Worm (Caenorhabditis elegans): ENCODE results near the gene ssp-34.

Gene ssp-34

DNA sequence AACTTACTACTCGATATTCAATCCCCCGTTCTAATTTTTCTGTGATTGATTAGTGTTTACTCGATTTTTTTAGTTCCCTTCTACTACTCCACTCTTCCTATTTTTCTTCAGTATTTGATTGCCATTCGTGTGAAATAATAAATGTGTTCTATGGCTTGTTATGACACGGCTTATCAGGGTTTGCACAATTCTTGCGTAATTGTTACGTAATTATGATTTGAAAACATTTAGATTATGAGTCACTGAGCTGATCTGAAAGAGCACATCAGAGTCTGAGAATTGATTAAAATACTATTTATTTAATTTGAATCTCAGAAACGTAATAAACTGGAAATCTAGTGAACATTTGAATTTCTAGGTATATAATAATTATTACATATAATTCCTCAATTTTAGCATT, 39.2 kb upstream of the ssp-34 start:
- no peak for TF ChIP-seq hnd-1 (tag; optimal IDR thresholded peaks at IDR 0.05)
- TF ChIP-seq F13C5.2 (tag; optimal IDR thresholded peaks at IDR 0.05) = no peak
- no peak for TF ChIP-seq pes-1 (GFP tag; IDR thresholded peaks at IDR 0.05)
- TF ChIP-seq aly-1 (tag; optimal IDR thresholded peaks at IDR 0.05) = no peak
- TF ChIP-seq hmg-4 (GFP tag; optimal IDR thresholded peaks at IDR 0.05) = no peak
- no peak for TF ChIP-seq ama-1 (optimal IDR thresholded peaks at IDR 0.05)
- no peak for TF ChIP-seq scrt-1 (GFP tag; IDR thresholded peaks at IDR 0.05)
- no peak for TF ChIP-seq ceh-13 (GFP tag; optimal IDR thresholded peaks at IDR 0.05)
- no peak for TF ChIP-seq sea-1 (GFP tag; conservative IDR thresholded peaks at IDR 0.05)
- no peak for TF ChIP-seq tbx-11 (GFP tag; IDR thresholded peaks at IDR 0.05)
- TF ChIP-seq tra-4 (tag; optimal IDR thresholded peaks at IDR 0.05) = no peak
- no peak for TF ChIP-seq B0310.2 (tag; optimal IDR thresholded peaks at IDR 0.05)
- TF ChIP-seq ets-7 (tag; optimal IDR thresholded peaks at IDR 0.05) = no peak
- no peak for TF ChIP-seq tbx-37 (GFP tag; conservative IDR thresholded peaks at IDR 0.05)
- no peak for TF ChIP-seq ceh-36 (tag; optimal IDR thresholded peaks at IDR 0.05)

DNA sequence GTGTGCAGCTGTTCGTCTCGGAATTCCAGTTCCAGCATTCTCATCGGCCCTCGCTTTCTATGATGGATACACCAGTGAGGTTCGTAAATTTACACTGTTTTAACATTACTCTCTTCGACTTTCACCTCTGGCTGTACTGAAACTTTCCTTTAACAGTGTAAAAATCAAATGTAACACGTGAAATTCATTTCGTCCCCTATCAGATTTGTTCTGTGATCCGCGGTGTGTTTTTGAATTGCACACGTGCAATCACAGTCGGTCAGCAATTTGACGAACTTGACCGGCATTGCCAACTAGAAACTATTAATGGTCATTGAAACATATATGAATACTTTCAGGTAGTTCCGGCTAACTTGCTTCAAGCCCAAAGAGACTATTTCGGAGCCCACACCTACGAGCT, 38.7 kb upstream of the ssp-34 start:
- TF ChIP-seq pes-1 (GFP tag; IDR thresholded peaks at IDR 0.05) = no peak
- no peak for TF ChIP-seq flt-1 (GFP tag; IDR thresholded peaks at IDR 0.05)
- TF ChIP-seq hmbx-1 (tag; optimal IDR thresholded peaks at IDR 0.05) = no peak
- no peak for TF ChIP-seq ama-1 (optimal IDR thresholded peaks at IDR 0.05)
- TF ChIP-seq sea-1 (GFP tag; conservative IDR thresholded peaks at IDR 0.05) = no peak
- TF ChIP-seq tbx-11 (GFP tag; IDR thresholded peaks at IDR 0.05) = no peak
- no peak for TF ChIP-seq B0310.2 (tag; optimal IDR thresholded peaks at IDR 0.05)
- no peak for TF ChIP-seq ceh-13 (GFP tag; optimal IDR thresholded peaks at IDR 0.05)
- no peak for TF ChIP-seq ets-7 (tag; optimal IDR thresholded peaks at IDR 0.05)
- TF ChIP-seq tra-4 (tag; optimal IDR thresholded peaks at IDR 0.05) = no peak
- TF ChIP-seq aly-1 (tag; optimal IDR thresholded peaks at IDR 0.05) = no peak
- no peak for TF ChIP-seq tbx-37 (GFP tag; conservative IDR thresholded peaks at IDR 0.05)
- TF ChIP-seq hmg-4 (GFP tag; optimal IDR thresholded peaks at IDR 0.05) = no peak

DNA sequence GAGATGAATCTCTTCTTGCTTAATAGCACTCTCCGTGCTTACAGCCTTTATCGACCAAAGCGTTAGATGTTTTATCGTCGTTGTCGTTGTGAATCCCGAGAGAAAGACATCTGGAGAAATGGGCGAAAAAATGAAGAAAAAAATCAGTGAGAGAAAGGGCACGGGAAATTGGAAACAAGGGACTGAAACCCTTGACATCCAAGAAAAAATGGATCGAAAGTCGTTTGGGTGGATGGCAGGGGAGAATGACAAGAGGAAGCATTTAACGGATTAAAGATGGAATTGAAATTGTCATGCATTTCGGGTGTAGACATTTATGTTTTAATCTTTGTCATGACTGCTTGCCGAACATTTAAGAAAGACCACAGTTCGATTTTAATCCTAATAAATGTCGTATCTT, 35.4 kb upstream of the ssp-34 start, which contains the start of gene inpp-1:
inpp-1 (minus strand) TSS at position 101 of the 400 bp plus-strand sequence.
- TF ChIP-seq F13C5.2 (tag; optimal IDR thresholded peaks at IDR 0.05) = no peak
- TF ChIP-seq hmbx-1 (tag; optimal IDR thresholded peaks at IDR 0.05) = no peak
- TF ChIP-seq tbx-11 (GFP tag; IDR thresholded peaks at IDR 0.05) = no peak
- TF ChIP-seq ets-7 (tag; optimal IDR thresholded peaks at IDR 0.05) = no peak
- TF ChIP-seq aly-1 (tag; optimal IDR thresholded peaks at IDR 0.05) = no peak
- TF ChIP-seq hnd-1 (tag; optimal IDR thresholded peaks at IDR 0.05) = no peak
- no peak for TF ChIP-seq sea-1 (GFP tag; conservative IDR thresholded peaks at IDR 0.05)
- TF ChIP-seq ama-1 (optimal IDR thresholded peaks at IDR 0.05) = no peak
- no peak for TF ChIP-seq hmg-4 (GFP tag; optimal IDR thresholded peaks at IDR 0.05)
- TF ChIP-seq scrt-1 (GFP tag; IDR thresholded peaks at IDR 0.05) = no peak
- no peak for TF ChIP-seq tra-4 (tag; optimal IDR thresholded peaks at IDR 0.05)
- no peak for TF ChIP-seq ceh-13 (GFP tag; optimal IDR thresholded peaks at IDR 0.05)
- no peak for TF ChIP-seq B0310.2 (tag; optimal IDR thresholded peaks at IDR 0.05)

- TF ChIP-seq F13C5.2 (tag; optimal IDR thresholded peaks at IDR 0.05) = no peak
- TF ChIP-seq ceh-13 (GFP tag; optimal IDR thresholded peaks at IDR 0.05) = no peak
- no peak for TF ChIP-seq flt-1 (GFP tag; IDR thresholded peaks at IDR 0.05)
- TF ChIP-seq ceh-36 (tag; optimal IDR thresholded peaks at IDR 0.05) = no peak
- TF ChIP-seq tbx-11 (GFP tag; IDR thresholded peaks at IDR 0.05) = no peak
- TF ChIP-seq hmbx-1 (tag; optimal IDR thresholded peaks at IDR 0.05) = no peak
- no peak for TF ChIP-seq hnd-1 (tag; optimal IDR thresholded peaks at IDR 0.05)
- TF ChIP-seq scrt-1 (GFP tag; IDR thresholded peaks at IDR 0.05) = no peak
- TF ChIP-seq B0310.2 (tag; optimal IDR thresholded peaks at IDR 0.05) = no peak
- no peak for TF ChIP-seq hmg-4 (GFP tag; optimal IDR thresholded peaks at IDR 0.05)
- no peak for TF ChIP-seq ets-7 (tag; optimal IDR thresholded peaks at IDR 0.05)
- no peak for TF ChIP-seq pes-1 (GFP tag; IDR thresholded peaks at IDR 0.05)
- TF ChIP-seq ama-1 (optimal IDR thresholded peaks at IDR 0.05) = no peak
- TF ChIP-seq aly-1 (tag; optimal IDR thresholded peaks at IDR 0.05) = no peak
- TF ChIP-seq tbx-37 (GFP tag; conservative IDR thresholded peaks at IDR 0.05) = no peak
- no peak for TF ChIP-seq tra-4 (tag; optimal IDR thresholded peaks at IDR 0.05)
- TF ChIP-seq sea-1 (GFP tag; conservative IDR thresholded peaks at IDR 0.05) = no peak
Observed at ce11 chrIV:10771296-10771695, 32.9 kb upstream of the ssp-34 start.

DNA sequence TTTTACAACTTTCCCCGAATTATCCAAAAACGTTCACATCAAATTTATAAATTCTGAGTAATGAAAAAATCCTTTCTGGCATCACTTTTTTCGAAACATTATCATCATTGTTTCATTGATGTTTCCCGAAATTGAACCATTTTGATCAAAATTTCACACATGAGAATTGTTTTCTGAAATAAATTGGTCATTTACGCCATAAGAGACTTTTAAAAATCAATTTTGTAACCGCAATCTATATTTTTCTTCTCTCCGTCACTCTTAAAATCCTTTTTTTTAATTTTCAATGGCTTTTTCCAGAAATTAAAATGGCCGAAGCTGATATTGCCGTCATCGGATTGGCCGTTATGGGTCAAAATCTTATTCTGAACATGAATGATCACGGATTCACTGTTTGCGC, 31.0 kb upstream of the ssp-34 start, which contains the start of gene T25B9.9:
T25B9.9 (plus strand) TSS at position 301 of the 400 bp plus-strand sequence.
- TF ChIP-seq tra-4 (tag; optimal IDR thresholded peaks at IDR 0.05) (no peak), hnd-1 (tag; optimal IDR thresholded peaks at IDR 0.05) (no peak), ceh-36 (tag; optimal IDR thresholded peaks at IDR 0.05) (no peak), tbx-37 (GFP tag; conservative IDR thresholded peaks at IDR 0.05) (no peak), hmbx-1 (tag; optimal IDR thresholded peaks at IDR 0.05) (no peak), B0310.2 (tag; optimal IDR thresholded peaks at IDR 0.05) (no peak), tbx-11 (GFP tag; IDR thresholded peaks at IDR 0.05) (no peak), pes-1 (GFP tag; IDR thresholded peaks at IDR 0.05) (no peak), aly-1 (tag; optimal IDR thresholded peaks at IDR 0.05) (no peak), ets-7 (tag; optimal IDR thresholded peaks at IDR 0.05) (no peak), sea-1 (GFP tag; conservative IDR thresholded peaks at IDR 0.05) (no peak), ceh-13 (GFP tag; optimal IDR thresholded peaks at IDR 0.05) (no peak), F13C5.2 (tag; optimal IDR thresholded peaks at IDR 0.05) (no peak), flt-1 (GFP tag; IDR thresholded peaks at IDR 0.05) (no peak), hmg-4 (GFP tag; optimal IDR thresholded peaks at IDR 0.05) (no peak), ama-1 (optimal IDR thresholded peaks at IDR 0.05) (no peak), scrt-1 (GFP tag; IDR thresholded peaks at IDR 0.05) (no peak)

ce11 chrIV:10768146-10768636, 29.8 kb upstream of the ssp-34 start, which contains the start of gene T25B9.8:
TSS of gene T25B9.8 (minus strand) at chrIV:10768196.
- TF ChIP-seq tbx-37 (GFP tag; conservative IDR thresholded peaks at IDR 0.05) (no peak), sea-1 (GFP tag; conservative IDR thresholded peaks at IDR 0.05) (no peak), B0310.2 (tag; optimal IDR thresholded peaks at IDR 0.05) (no peak), scrt-1 (GFP tag; IDR thresholded peaks at IDR 0.05) (no peak), flt-1 (GFP tag; IDR thresholded peaks at IDR 0.05) (no peak), hmg-4 (GFP tag; optimal IDR thresholded peaks at IDR 0.05) (no peak), hmbx-1 (tag; optimal IDR thresholded peaks at IDR 0.05) (no peak), aly-1 (tag; optimal IDR thresholded peaks at IDR 0.05) (no peak), ceh-13 (GFP tag; optimal IDR thresholded peaks at IDR 0.05) (no peak), F13C5.2 (tag; optimal IDR thresholded peaks at IDR 0.05) (no peak), tra-4 (tag; optimal IDR thresholded peaks at IDR 0.05) (no peak), ets-7 (tag; optimal IDR thresholded peaks at IDR 0.05) (no peak), ceh-36 (tag; optimal IDR thresholded peaks at IDR 0.05) (no peak), ama-1 (optimal IDR thresholded peaks at IDR 0.05) (no peak), pes-1 (GFP tag; IDR thresholded peaks at IDR 0.05) (no peak), hnd-1 (tag; optimal IDR thresholded peaks at IDR 0.05) (no peak), tbx-11 (GFP tag; IDR thresholded peaks at IDR 0.05) (no peak)
